Worm (Caenorhabditis elegans) whole organism, early embryonic: Measurements from ENCODE around the gene F11E6.4.

Source experiments
- B0310.2 ChIP-seq: sonication (generic microtip); optimal IDR thresholded peaks from 2 replicates; lab custom pipeline; 2016; ENCODE audit warnings: mild to moderate bottlenecking, missing genetic modification characterization, missing compliant biosample characterization
- F13C5.2 ChIP-seq: sonication (generic microtip); optimal IDR thresholded peaks from 2 replicates; lab custom pipeline; 2017; ENCODE audit warnings: mild to moderate bottlenecking, missing genetic modification characterization, inconsistent platforms, missing compliant biosample characterization
- aly-1 ChIP-seq: sonication (generic microtip); optimal IDR thresholded peaks from 2 replicates; lab custom pipeline; 2016; ENCODE audit warnings: missing genetic modification characterization, missing compliant biosample characterization
- ama-1 ChIP-seq: fragments of 150-350 bp; optimal IDR thresholded peaks from 2 replicates; lab custom pipeline; 2014
- ceh-13 ChIP-seq: fragments of 200-800 bp; sonication (Bioruptor generic); optimal IDR thresholded peaks from 2 replicates; lab custom pipeline; 2018; ENCODE audit warnings: mild to moderate bottlenecking, missing genetic modification characterization, missing compliant biosample characterization
- ceh-36 ChIP-seq: sonication (generic microtip); optimal IDR thresholded peaks from 2 replicates; lab custom pipeline; 2016; ENCODE audit warnings: missing genetic modification characterization, inconsistent platforms, missing compliant biosample characterization
- ets-7 ChIP-seq: sonication (generic microtip); optimal IDR thresholded peaks from 2 replicates; lab custom pipeline; 2016; ENCODE audit warnings: missing genotype, missing genetic modification characterization, missing compliant biosample characterization
- flt-1 ChIP-seq: fragments of 200-800 bp; sonication (Bioruptor generic); IDR thresholded peaks from 2 replicates; pipeline ENCODE4 v1.3.6; 2022; ENCODE audit warnings: missing genetic modification characterization, missing compliant biosample characterization
- hmbx-1 ChIP-seq: sonication (generic microtip); optimal IDR thresholded peaks from 2 replicates; lab custom pipeline; 2016; ENCODE audit warnings: mild to moderate bottlenecking, missing genetic modification characterization, missing compliant biosample characterization
- hmg-4 ChIP-seq: fragments of 200-800 bp; sonication (Bioruptor generic); optimal IDR thresholded peaks from 2 replicates; lab custom pipeline; 2018; ENCODE audit warnings: mild to moderate bottlenecking, missing genetic modification characterization, missing compliant biosample characterization
- hnd-1 ChIP-seq: sonication (generic microtip); optimal IDR thresholded peaks from 2 replicates; lab custom pipeline; 2016; ENCODE audit warnings: missing genetic modification characterization, missing compliant biosample characterization
- pes-1 ChIP-seq: fragments of 200-800 bp; sonication (Bioruptor generic); IDR thresholded peaks from 2 replicates; pipeline ENCODE4 v1.3.6; 2022; ENCODE audit warnings: missing genetic modification reagents, missing genetic modification characterization, missing compliant biosample characterization
- scrt-1 ChIP-seq: fragments of 200-800 bp; sonication (Bioruptor generic); IDR thresholded peaks from 2 replicates; pipeline ENCODE4 v1.3.6; 2022; ENCODE audit warnings: missing genetic modification characterization, missing compliant biosample characterization
- sea-1 ChIP-seq: fragments of 200-800 bp; sonication (Bioruptor generic); conservative IDR thresholded peaks from 2 replicates; pipeline ENCODE4 v1.3.6; 2022; ENCODE audit warnings: missing genetic modification characterization, missing compliant biosample characterization
- tbx-11 ChIP-seq: fragments of 200-800 bp; sonication (Bioruptor generic); IDR thresholded peaks from 2 replicates; pipeline ENCODE4 v1.3.6; 2022; ENCODE audit warnings: missing genetic modification characterization, missing compliant biosample characterization
- tbx-37 ChIP-seq: fragments of 200-800 bp; sonication (Bioruptor generic); conservative IDR thresholded peaks from 2 replicates; pipeline ENCODE4 v1.3.6; 2022; ENCODE audit warnings: missing genetic modification reagents, missing genetic modification characterization, missing compliant biosample characterization
- tra-4 ChIP-seq: sonication (generic microtip); optimal IDR thresholded peaks from 2 replicates; lab custom pipeline; 2017; ENCODE audit warnings: missing genetic modification characterization, missing compliant biosample characterization

The F11E6.4 gene

DNA sequence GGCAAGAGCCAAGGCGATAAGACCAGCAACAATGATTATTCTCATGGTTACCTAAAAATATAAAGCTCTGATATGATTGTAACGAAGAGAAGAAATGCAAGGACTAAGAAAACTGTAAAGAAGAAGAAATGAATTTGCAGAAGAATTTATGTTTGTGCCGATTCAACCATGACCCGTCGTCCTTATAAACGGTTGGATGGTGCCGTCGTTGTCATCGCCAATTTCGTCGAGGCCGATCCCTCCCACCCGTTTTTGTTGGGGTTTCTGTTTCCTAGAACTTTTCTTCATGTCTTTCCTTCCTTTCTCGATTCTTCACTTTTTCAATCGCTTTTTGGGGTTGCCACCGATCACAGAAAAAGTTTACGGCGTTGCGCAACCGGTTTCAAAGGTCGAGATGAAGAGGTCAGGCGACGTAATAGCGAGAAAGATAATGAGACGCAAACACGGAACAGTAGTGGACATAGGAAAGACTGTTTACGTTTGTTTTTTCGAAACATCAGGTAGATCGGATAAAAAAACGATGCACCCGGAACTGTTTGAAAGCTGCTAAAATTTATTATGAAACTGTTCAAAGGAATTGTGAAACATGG is 1.8 kb upstream of the F11E6.4 start, which contains the start of gene epic-1:
Gene epic-1, minus strand, starts transcription at position 51 of the 590 bp plus-strand sequence.
- TF ChIP-seq flt-1, result no peak
- TF ChIP-seq scrt-1 (GFP tag; lab: Robert Waterston, UW), result no peak
- TF ChIP-seq ets-7, result no peak
- no peak for TF ChIP-seq hnd-1
- no peak for TF ChIP-seq ceh-13 (GFP tag; lab: Kevin White, UChicago)
- no peak for TF ChIP-seq hmg-4 (GFP tag; lab: Kevin White, UChicago)
- no peak for TF ChIP-seq hmbx-1
- no peak for TF ChIP-seq tbx-37
- no peak for TF ChIP-seq B0310.2 (tag; lab: Kevin White, UChicago)
- no peak for TF ChIP-seq ama-1 (lab: Kevin White, UChicago)
- no peak for TF ChIP-seq pes-1 (GFP tag; lab: Robert Waterston, UW)
- no peak for TF ChIP-seq sea-1 (GFP tag; lab: Robert Waterston, UW)
- no peak for TF ChIP-seq F13C5.2 (tag; lab: Kevin White, UChicago)
- TF ChIP-seq aly-1, result no peak
- no peak for TF ChIP-seq tbx-11 (GFP tag; lab: Robert Waterston, UW)
- no peak for TF ChIP-seq tra-4 (tag; lab: Kevin White, UChicago)
- TF ChIP-seq ceh-36 (tag; lab: Kevin White, UChicago), result no peak

DNA sequence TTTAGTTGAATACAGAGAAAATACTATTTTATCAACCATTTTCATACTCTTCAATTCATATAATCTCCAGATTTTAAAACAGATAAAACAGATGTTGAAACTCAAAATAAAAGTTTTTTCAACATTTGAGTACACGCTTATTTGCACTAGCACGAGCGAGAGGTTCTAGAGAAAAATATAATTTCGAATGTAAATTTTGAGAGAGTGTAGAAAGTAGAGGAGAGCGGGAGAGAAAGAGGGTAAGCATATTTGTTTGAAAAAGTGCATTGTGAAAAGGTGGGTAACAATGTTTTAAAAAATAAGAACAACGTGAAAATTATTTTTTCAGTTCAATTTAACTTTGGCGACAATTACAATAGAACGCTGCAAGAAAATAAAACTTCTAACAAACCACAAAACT is 2.3 kb downstream of the F11E6.4 start:
- TF ChIP-seq scrt-1 (GFP tag; lab: Robert Waterston, UW) (no peak), flt-1 (no peak), ceh-36 (tag; lab: Kevin White, UChicago) (no peak), ama-1 (lab: Kevin White, UChicago) (no peak), ets-7 (no peak), hnd-1 (no peak), sea-1 (GFP tag; lab: Robert Waterston, UW) (no peak), F13C5.2 (tag; lab: Kevin White, UChicago) (no peak)

DNA sequence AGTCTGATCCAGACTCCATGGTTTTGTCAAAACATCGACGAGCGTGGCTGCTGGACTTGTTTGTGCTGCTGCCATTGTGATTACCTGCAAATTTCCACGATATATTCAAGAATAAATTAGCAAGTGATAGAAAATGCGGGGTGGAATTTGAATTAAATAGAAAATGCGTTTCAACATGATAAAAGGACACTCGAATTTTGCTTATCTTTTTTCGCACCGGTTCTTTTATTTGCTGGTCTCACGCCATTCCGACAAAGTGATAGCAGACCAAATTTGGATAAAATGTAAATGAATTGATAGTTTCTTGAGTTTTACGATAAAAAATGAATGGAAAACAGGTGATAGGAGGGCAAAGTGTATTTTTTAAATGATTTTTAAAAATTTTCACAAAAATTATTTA is 2.8 kb downstream of the F11E6.4 start, which contains the start of gene elo-2:
Gene elo-2, minus strand, starts transcription at position 84 of the 400 bp plus-strand sequence.
- no peak for TF ChIP-seq hmbx-1

DNA sequence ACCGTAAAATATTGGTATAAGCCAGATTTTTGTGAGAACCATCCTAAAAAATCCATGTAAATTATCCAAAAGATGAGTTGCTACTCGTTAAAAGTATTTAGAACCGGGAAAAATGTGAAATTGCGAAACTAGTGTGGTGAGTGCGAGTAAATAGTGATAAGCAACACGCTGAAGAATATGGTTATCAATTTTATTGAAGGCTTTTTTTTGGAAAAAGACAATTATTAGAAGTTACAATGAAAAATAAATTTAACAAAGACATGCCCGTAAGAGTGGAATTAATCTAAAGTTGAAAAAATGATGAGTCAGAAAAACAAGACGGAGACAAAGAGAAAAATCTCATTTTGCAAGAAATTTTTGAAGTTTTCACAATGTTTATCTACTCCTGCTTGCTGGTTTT is 4.3 kb downstream of the F11E6.4 start, which contains the start of gene F11E6.6:
Gene F11E6.6, minus strand, starts transcription at position 101 of the 400 bp plus-strand sequence.
- TF ChIP-seq F13C5.2 (tag; lab: Kevin White, UChicago) (no peak), hmbx-1 (no peak), flt-1 (no peak), hmg-4 (GFP tag; lab: Kevin White, UChicago) (no peak), scrt-1 (GFP tag; lab: Robert Waterston, UW) (no peak), aly-1 (no peak), B0310.2 (tag; lab: Kevin White, UChicago) (no peak), ceh-13 (GFP tag; lab: Kevin White, UChicago) (no peak), tbx-11 (GFP tag; lab: Robert Waterston, UW) (no peak), sea-1 (GFP tag; lab: Robert Waterston, UW) (no peak), ceh-36 (tag; lab: Kevin White, UChicago) (no peak), pes-1 (GFP tag; lab: Robert Waterston, UW) (no peak), hnd-1 (no peak), tbx-37 (no peak), ama-1 (lab: Kevin White, UChicago) (no peak), tra-4 (tag; lab: Kevin White, UChicago) (no peak), ets-7 (no peak)

DNA sequence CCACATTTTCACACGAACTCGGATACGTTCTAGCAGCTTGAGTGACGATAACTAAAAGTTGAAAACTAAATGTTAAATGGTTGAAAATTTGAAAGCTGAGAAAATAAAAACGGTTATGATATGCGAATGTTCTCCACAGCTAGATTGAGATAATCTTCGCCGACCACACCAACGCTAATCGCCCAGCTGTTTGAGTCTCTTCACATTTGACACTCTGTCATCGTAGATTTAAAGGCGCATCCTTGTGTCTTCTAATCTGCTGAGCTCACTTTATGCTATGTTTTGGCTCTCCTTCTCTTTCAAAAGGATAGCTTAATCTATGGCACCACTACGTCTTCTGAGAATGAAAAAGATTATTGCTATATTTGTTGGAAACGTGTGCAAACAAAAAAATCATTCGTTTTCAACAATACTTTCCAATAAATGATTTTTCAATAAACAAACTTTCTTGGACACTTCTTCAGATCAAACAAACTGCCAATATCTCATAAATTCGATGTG is 7.0 kb downstream of the F11E6.4 start, which contains the start of gene F11E6.10:
Gene F11E6.10, minus strand, starts transcription at position 51 of the 501 bp plus-strand sequence.
- TF ChIP-seq B0310.2 (tag; lab: Kevin White, UChicago) (no peak), F13C5.2 (tag; lab: Kevin White, UChicago) (no peak), ceh-13 (GFP tag; lab: Kevin White, UChicago) (no peak), hnd-1 (no peak), ets-7 (no peak), ama-1 (lab: Kevin White, UChicago) (no peak), flt-1 (no peak), ceh-36 (tag; lab: Kevin White, UChicago) (no peak), tbx-37 (no peak), scrt-1 (GFP tag; lab: Robert Waterston, UW) (no peak), sea-1 (GFP tag; lab: Robert Waterston, UW) (no peak), tbx-11 (GFP tag; lab: Robert Waterston, UW) (no peak), aly-1 (no peak), tra-4 (tag; lab: Kevin White, UChicago) (no peak)

DNA sequence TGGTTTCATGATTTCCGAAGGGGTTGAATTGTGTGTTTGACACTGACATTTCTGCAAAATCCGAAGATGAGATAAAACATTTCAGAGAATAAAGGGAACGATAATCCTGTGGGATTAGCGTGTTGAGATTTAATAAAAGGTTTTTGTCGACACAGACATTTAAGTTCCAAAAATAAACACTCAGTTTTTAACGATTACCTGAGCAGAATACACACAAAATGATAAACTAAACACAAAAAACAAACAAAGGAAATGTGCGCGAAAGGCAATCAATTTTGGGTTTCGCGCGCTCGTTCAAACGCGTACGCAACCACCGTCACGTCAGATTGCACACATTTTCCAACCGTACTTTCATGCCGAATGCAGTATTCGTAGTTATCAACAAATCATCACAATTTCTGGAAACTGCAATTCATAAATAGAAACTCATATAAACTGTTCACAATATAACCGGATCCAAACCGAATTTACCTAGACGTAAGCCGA is 8.9 kb downstream of the F11E6.4 start, which contains the start of gene rif-1.1:
Gene rif-1.1, minus strand, starts transcription at position 51 of the 486 bp plus-strand sequence.
- TF ChIP-seq ceh-36 (tag; lab: Kevin White, UChicago), result no peak
- no peak for TF ChIP-seq ets-7
- TF ChIP-seq tbx-37, result no peak
- TF ChIP-seq hnd-1, result no peak
- TF ChIP-seq hmg-4 (GFP tag; lab: Kevin White, UChicago), result no peak
- no peak for TF ChIP-seq tra-4 (tag; lab: Kevin White, UChicago)
- no peak for TF ChIP-seq pes-1 (GFP tag; lab: Robert Waterston, UW)

DNA sequence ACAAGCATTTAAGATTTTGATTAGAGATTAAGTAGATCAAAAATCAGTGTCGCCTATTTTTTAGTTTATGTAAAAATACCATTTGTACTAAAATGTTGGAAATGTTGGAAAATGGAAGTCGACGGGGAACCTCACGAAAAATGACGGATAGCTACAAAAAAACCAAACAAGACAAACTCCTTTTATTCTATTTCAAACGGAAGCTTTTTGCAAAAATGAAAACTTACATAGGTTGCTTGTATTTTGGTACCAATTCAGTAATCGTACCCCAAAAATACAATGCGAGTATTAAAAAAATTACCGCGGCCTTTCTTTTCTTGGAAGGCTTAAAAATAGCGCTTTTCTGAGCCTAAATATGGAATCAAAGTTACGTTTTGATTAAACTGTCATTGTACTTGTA is 16.2 kb downstream of the F11E6.4 start:
- TF ChIP-seq aly-1 (no peak), tra-4 (tag; lab: Kevin White, UChicago) (no peak), ceh-13 (GFP tag; lab: Kevin White, UChicago) (no peak), ama-1 (lab: Kevin White, UChicago) (no peak), sea-1 (GFP tag; lab: Robert Waterston, UW) (no peak), B0310.2 (tag; lab: Kevin White, UChicago) (no peak)
